Worm (Caenorhabditis elegans) whole organism, late embryonic: ENCODE measurements around the gene F34H10.1.

Experiments used
- K09A11.1 ChIP-seq: sonication (generic microtip); optimal IDR thresholded peaks from 2 replicates; lab custom pipeline; 2017; ENCODE audit warnings: antibody characterized with exemption, mild to moderate bottlenecking, missing genetic modification characterization, missing compliant biosample characterization; ENCODE audit not compliant: insufficient read depth
- T23F11.4 ChIP-seq: fragments of 200-800 bp; sonication (Bioruptor generic); optimal IDR thresholded peaks from 2 replicates; lab custom pipeline; 2018; ENCODE audit warnings: mild to moderate bottlenecking, missing genetic modification characterization, missing compliant biosample characterization
- ahr-1 ChIP-seq: sonication (generic microtip); optimal IDR thresholded peaks from 2 replicates; lab custom pipeline; 2016; ENCODE audit warnings: missing genetic modification characterization, missing compliant biosample characterization
- ceh-18 ChIP-seq: sonication (generic microtip); optimal IDR thresholded peaks from 2 replicates; lab custom pipeline; 2016; ENCODE audit warnings: missing genetic modification characterization, missing compliant biosample characterization
- ceh-19 ChIP-seq: fragments of 200-800 bp; sonication (Bioruptor generic); optimal IDR thresholded peaks from 2 replicates; lab custom pipeline; 2018; ENCODE audit warnings: mild to moderate bottlenecking, missing genetic modification characterization, missing compliant biosample characterization
- ceh-2 ChIP-seq: sonication (generic microtip); optimal IDR thresholded peaks from 2 replicates; lab custom pipeline; 2016; ENCODE audit warnings: missing genotype, missing genetic modification characterization, missing compliant biosample characterization
- ceh-22 ChIP-seq: sonication (generic microtip); optimal IDR thresholded peaks from 2 replicates; lab custom pipeline; 2017; ENCODE audit warnings: missing biosample characterization, missing genetic modification characterization
- ceh-24 ChIP-seq: sonication (generic microtip); optimal IDR thresholded peaks from 2 replicates; lab custom pipeline; 2016; ENCODE audit warnings: mild to moderate bottlenecking, missing genetic modification characterization, missing compliant biosample characterization
- ceh-30 ChIP-seq: fragments of 150-350 bp; optimal IDR thresholded peaks from 2 replicates; lab custom pipeline; 2014; ENCODE audit warnings: missing biosample characterization, missing genetic modification characterization
- ceh-31 ChIP-seq: sonication (generic microtip); optimal IDR thresholded peaks from 2 replicates; lab custom pipeline; 2016; ENCODE audit warnings: missing genetic modification characterization, missing compliant biosample characterization
- ceh-34 ChIP-seq: sonication (generic microtip); optimal IDR thresholded peaks from 2 replicates; lab custom pipeline; 2016; ENCODE audit warnings: mild to moderate bottlenecking, missing genetic modification characterization, missing compliant biosample characterization
- ceh-48 ChIP-seq: sonication (generic microtip); optimal IDR thresholded peaks from 2 replicates; lab custom pipeline; 2016; ENCODE audit warnings: missing genetic modification characterization, inconsistent platforms, missing compliant biosample characterization
- ceh-6 ChIP-seq: fragments of 200-800 bp; sonication (Bioruptor generic); optimal IDR thresholded peaks from 2 replicates; lab custom pipeline; 2018; ENCODE audit warnings: mild to moderate bottlenecking, missing genetic modification characterization, missing compliant biosample characterization
- dmd-4 ChIP-seq: sonication (generic microtip); optimal IDR thresholded peaks from 2 replicates; lab custom pipeline; 2016; ENCODE audit warnings: borderline replicate concordance, missing genetic modification characterization, missing compliant biosample characterization
- elt-2 ChIP-seq: sonication (generic microtip); optimal IDR thresholded peaks from 2 replicates; lab custom pipeline; 2016; ENCODE audit warnings: missing genetic modification reagents, missing genetic modification characterization, missing compliant biosample characterization
- elt-4 ChIP-seq: sonication (generic microtip); optimal IDR thresholded peaks from 2 replicates; lab custom pipeline; 2016; ENCODE audit warnings: missing genetic modification characterization, missing compliant biosample characterization
- fax-1 ChIP-seq: sonication (generic microtip); optimal IDR thresholded peaks from 2 replicates; lab custom pipeline; 2016; ENCODE audit warnings: missing genotype, missing genetic modification characterization, missing compliant biosample characterization
- hlh-13 ChIP-seq: fragments of 200-800 bp; sonication (Bioruptor generic); optimal IDR thresholded peaks from 2 replicates; lab custom pipeline; 2018; ENCODE audit warnings: mild to moderate bottlenecking, missing genetic modification characterization, missing compliant biosample characterization
- hlh-6 ChIP-seq: sonication (generic microtip); optimal IDR thresholded peaks from 2 replicates; lab custom pipeline; 2016; ENCODE audit warnings: missing genotype, missing genetic modification characterization, missing compliant biosample characterization
- hlh-8 ChIP-seq: sonication (generic microtip); optimal IDR thresholded peaks from 2 replicates; lab custom pipeline; 2016; ENCODE audit warnings: missing genotype, missing genetic modification characterization, missing compliant biosample characterization
- lim-6 ChIP-seq: sonication (generic microtip); optimal IDR thresholded peaks from 2 replicates; lab custom pipeline; 2016; ENCODE audit warnings: missing genetic modification characterization, missing compliant biosample characterization
- lin-11 ChIP-seq: fragments of 200-800 bp; sonication (Bioruptor generic); optimal IDR thresholded peaks from 2 replicates; lab custom pipeline; 2018; ENCODE audit warnings: mild to moderate bottlenecking, missing genetic modification characterization, missing compliant biosample characterization
- madf-2 ChIP-seq: sonication (generic microtip); optimal IDR thresholded peaks from 2 replicates; lab custom pipeline; 2017; ENCODE audit warnings: missing genetic modification characterization, missing compliant biosample characterization
- nhr-11 ChIP-seq: fragments of 150-350 bp; optimal IDR thresholded peaks from 2 replicates; lab custom pipeline; 2014; ENCODE audit warnings: missing biosample characterization, missing genetic modification characterization
- nhr-232 ChIP-seq: sonication (generic microtip); optimal IDR thresholded peaks from 2 replicates; lab custom pipeline; 2016; ENCODE audit warnings: missing genetic modification characterization, missing compliant biosample characterization
- pat-9 ChIP-seq: fragments of 200-800 bp; sonication (Bioruptor generic); optimal IDR thresholded peaks from 2 replicates; lab custom pipeline; 2018; ENCODE audit warnings: mild to moderate bottlenecking, missing genetic modification characterization, moderate library complexity, missing compliant biosample characterization
- pax-1 ChIP-seq: fragments of 150-350 bp; optimal IDR thresholded peaks from 2 replicates; lab custom pipeline; 2014; ENCODE audit warnings: missing biosample characterization, missing genetic modification characterization
- pqm-1 ChIP-seq: sonication (generic microtip); optimal IDR thresholded peaks from 2 replicates; lab custom pipeline; 2016; ENCODE audit warnings: missing genetic modification characterization, missing compliant biosample characterization
- ref-2 ChIP-seq: sonication (generic microtip); optimal IDR thresholded peaks from 2 replicates; lab custom pipeline; 2016; ENCODE audit warnings: missing genetic modification characterization, missing compliant biosample characterization
- rnt-1 ChIP-seq: sonication (generic microtip); optimal IDR thresholded peaks from 2 replicates; lab custom pipeline; 2016; ENCODE audit warnings: missing genetic modification characterization, missing compliant biosample characterization
- sdc-2 ChIP-seq: sonication (generic microtip); optimal IDR thresholded peaks from 2 replicates; lab custom pipeline; 2016; ENCODE audit warnings: missing genotype, missing genetic modification characterization, missing compliant biosample characterization
- sox-2 ChIP-seq: fragments of 200-800 bp; sonication (Bioruptor generic); IDR thresholded peaks from 2 replicates; pipeline ENCODE4 v1.3.6; 2022; ENCODE audit warnings: missing genetic modification reagents, missing genetic modification characterization, missing compliant biosample characterization
- sox-4 ChIP-seq: sonication (generic microtip); optimal IDR thresholded peaks from 2 replicates; lab custom pipeline; 2017; ENCODE audit warnings: mild to moderate bottlenecking, missing genetic modification characterization, inconsistent platforms, missing compliant biosample characterization
- syd-9 ChIP-seq: sonication (generic microtip); optimal IDR thresholded peaks from 2 replicates; lab custom pipeline; 2016; ENCODE audit warnings: mild to moderate bottlenecking, missing genetic modification characterization, moderate library complexity, missing compliant biosample characterization
- tbx-2 ChIP-seq: sonication (generic microtip); optimal IDR thresholded peaks from 2 replicates; lab custom pipeline; 2016; ENCODE audit warnings: missing genetic modification characterization, missing compliant biosample characterization
- tbx-7 ChIP-seq: sonication (generic microtip); optimal IDR thresholded peaks from 2 replicates; lab custom pipeline; 2016; ENCODE audit warnings: missing genotype, missing genetic modification characterization, missing compliant biosample characterization
- unc-42 ChIP-seq: sonication (generic microtip); optimal IDR thresholded peaks from 2 replicates; lab custom pipeline; 2016; ENCODE audit warnings: missing genotype, missing genetic modification characterization, missing compliant biosample characterization
- unc-55 ChIP-seq: sonication (generic microtip); optimal IDR thresholded peaks from 2 replicates; lab custom pipeline; 2017; ENCODE audit warnings: missing biosample characterization, missing genetic modification reagents, missing genetic modification characterization
- ztf-16 ChIP-seq: sonication (generic microtip); optimal IDR thresholded peaks from 2 replicates; lab custom pipeline; 2017; ENCODE audit warnings: missing genetic modification characterization, missing compliant biosample characterization

Gene F34H10.1

DNA sequence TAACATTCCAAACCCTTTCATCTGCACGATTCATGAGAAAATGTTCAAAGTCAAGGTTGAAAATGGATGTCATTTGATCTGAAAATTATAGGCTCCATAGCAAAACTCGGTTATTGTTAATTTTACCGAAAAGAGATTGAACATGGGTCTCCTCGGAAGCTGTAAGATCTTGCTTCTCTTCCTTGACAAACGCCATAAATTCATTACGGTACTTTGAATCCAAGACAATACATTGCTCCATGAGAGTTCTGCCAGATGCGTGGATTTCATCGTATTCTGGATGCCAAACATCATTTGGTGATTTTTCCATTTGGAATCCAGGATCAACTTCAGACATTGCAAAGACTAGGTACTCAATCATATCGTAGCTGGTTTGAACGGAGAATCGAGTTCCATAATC, 40.0 kb downstream of the F34H10.1 start:
- TF ChIP-seq sox-4 (tag; lab: Kevin White, UChicago) (no peak), ceh-19 (no peak), lin-11 (no peak), ceh-6 (GFP tag; lab: Kevin White, UChicago) (no peak), ceh-48 (tag; lab: Kevin White, UChicago) (no peak), ceh-18 (tag; lab: Kevin White, UChicago) (no peak), ahr-1 (no peak), elt-2 (tag; lab: Kevin White, UChicago) (no peak), ztf-16 (no peak), hlh-8 (tag; lab: Kevin White, UChicago) (no peak), pax-1 (tag; lab: Kevin White, UChicago) (no peak), elt-4 (tag; lab: Kevin White, UChicago) (no peak), fax-1 (tag; lab: Kevin White, UChicago) (no peak), ceh-24 (tag; lab: Kevin White, UChicago) (no peak), dmd-4 (tag; lab: Kevin White, UChicago) (no peak), nhr-11 (tag; lab: Kevin White, UChicago) (no peak)

ce11 chrX:9667391-9667790, 41.5 kb downstream of the F34H10.1 start:
- TF ChIP-seq ceh-22 (tag; lab: Kevin White, UChicago): no peak
- no peak for TF ChIP-seq elt-2 (tag; lab: Kevin White, UChicago)
- TF ChIP-seq ahr-1: no peak
- no peak for TF ChIP-seq ceh-6 (GFP tag; lab: Kevin White, UChicago)
- TF ChIP-seq madf-2: no peak
- TF ChIP-seq ceh-2 (tag; lab: Kevin White, UChicago): no peak
- no peak for TF ChIP-seq pax-1 (tag; lab: Kevin White, UChicago)
- TF ChIP-seq sox-2 (GFP tag; lab: Robert Waterston, UW): no peak
- TF ChIP-seq sdc-2: no peak
- TF ChIP-seq hlh-8 (tag; lab: Kevin White, UChicago): no peak
- TF ChIP-seq unc-55: no peak
- TF ChIP-seq syd-9 (tag; lab: Kevin White, UChicago): no peak
- TF ChIP-seq tbx-7: no peak
- no peak for TF ChIP-seq hlh-13 (GFP tag; lab: Kevin White, UChicago)
- no peak for TF ChIP-seq ztf-16
- TF ChIP-seq nhr-232 (tag; lab: Kevin White, UChicago): no peak

ce11 chrX:9668554-9668953, 42.6 kb downstream of the F34H10.1 start, which contains the start of gene T14B1.1:
TSS of gene T14B1.1 (minus strand) at chrX:9668723.
- TF ChIP-seq ceh-34 (tag; lab: Kevin White, UChicago): peak; percentile 4
- no peak for TF ChIP-seq ceh-30 (tag; lab: Kevin White, UChicago)
- no peak for TF ChIP-seq K09A11.1
- TF ChIP-seq pat-9 (tag; lab: Kevin White, UChicago): no peak
- TF ChIP-seq pqm-1 (tag; lab: Kevin White, UChicago): no peak
- TF ChIP-seq ceh-48 (tag; lab: Kevin White, UChicago): no peak
- TF ChIP-seq rnt-1 (tag; lab: Kevin White, UChicago): peak; percentile 16
- peak; percentile 17 for TF ChIP-seq unc-42 (tag; lab: Kevin White, UChicago)
- TF ChIP-seq syd-9 (tag; lab: Kevin White, UChicago): peak; percentile 46
- peak; percentile 13 for TF ChIP-seq tbx-2 (tag; lab: Kevin White, UChicago)
- peak; percentile 20 for TF ChIP-seq ref-2 (tag; lab: Kevin White, UChicago)
- TF ChIP-seq hlh-6: peak; percentile 23
- no peak for TF ChIP-seq lim-6 (tag; lab: Kevin White, UChicago)
- peak; percentile 55 for TF ChIP-seq ceh-31 (tag; lab: Kevin White, UChicago)
- no peak for TF ChIP-seq sox-4 (tag; lab: Kevin White, UChicago)
- no peak for TF ChIP-seq dmd-4 (tag; lab: Kevin White, UChicago)
- TF ChIP-seq T23F11.4 (GFP tag; lab: Kevin White, UChicago): no peak
